Worm (Caenorhabditis elegans) whole organism, L4/young adult: ENCODE data around the gene ZK1248.19.

Experiments
- W03F9.2 ChIP-seq: fragments of 150-350 bp; optimal IDR thresholded peaks from 2 replicates; lab custom pipeline; 2014; ENCODE audit warnings: missing biosample characterization, missing genetic modification characterization
- him-1 ChIP-seq: sonication (generic microtip); optimal IDR thresholded peaks from 2 replicates; lab custom pipeline; 2016; ENCODE audit warnings: missing genotype, missing genetic modification reagents, missing genetic modification characterization, missing compliant biosample characterization

DNA sequence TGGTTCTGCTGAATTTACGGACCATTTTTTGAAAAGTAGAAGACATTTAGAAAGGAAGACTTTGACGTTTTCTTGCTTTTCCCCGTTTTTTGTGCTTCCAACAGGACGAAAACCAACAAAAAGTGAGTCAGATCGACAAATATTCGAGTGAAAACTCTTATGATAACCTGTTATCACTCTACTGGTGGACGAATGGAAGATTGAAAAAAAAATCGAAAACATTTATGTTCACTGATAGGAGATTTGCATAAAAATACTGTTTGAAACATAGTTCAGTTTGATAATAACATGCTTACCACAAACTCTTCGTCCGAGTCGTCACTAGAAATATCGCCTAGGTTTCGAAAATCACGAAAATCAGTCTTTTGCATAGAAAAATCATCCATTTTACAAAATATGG, 33.2 kb upstream of the ZK1248.19 start:
- TF ChIP-seq him-1 (tag; lab: Kevin White, UChicago) = no peak
- no peak for TF ChIP-seq W03F9.2
